Worm (Caenorhabditis elegans) whole organism, young adult: ENCODE results near the gene C30H6.9.

Experiments
- F23B12.7 ChIP-seq: sonication (generic microtip); optimal IDR thresholded peaks from 2 replicates; lab custom pipeline; 2017; ENCODE audit warnings: missing genetic modification characterization, mild to moderate bottlenecking, missing compliant biosample characterization, antibody characterized with exemption, moderate library complexity; ENCODE audit not compliant: insufficient read depth
- F39B2.1 ChIP-seq: fragments of 200-800 bp; sonication (Bioruptor generic); IDR thresholded peaks from 2 replicates; pipeline ENCODE4 v1.3.6; 2022; ENCODE audit warnings: missing genetic modification reagents, missing genetic modification characterization, missing compliant biosample characterization
- K11D2.4 ChIP-seq: fragments of 200-800 bp; sonication (Bioruptor generic); IDR thresholded peaks from 2 replicates; pipeline ENCODE4 v1.3.6; 2022; ENCODE audit warnings: missing genetic modification reagents, missing genetic modification characterization, missing compliant biosample characterization
- Y53F4B.3 ChIP-seq: fragments of 200-800 bp; sonication (Bioruptor generic); IDR thresholded peaks from 2 replicates; pipeline ENCODE4 v1.3.6; 2022; ENCODE audit warnings: missing genetic modification reagents, missing genetic modification characterization, missing compliant biosample characterization
- efl-1 ChIP-seq: fragments of 150-350 bp; optimal IDR thresholded peaks from 2 replicates; lab custom pipeline; 2014; ENCODE audit warnings: missing biosample characterization, missing genetic modification reagents, missing genetic modification characterization
- hmg-20 ChIP-seq: fragments of 200-800 bp; sonication (Bioruptor generic); IDR thresholded peaks from 2 replicates; pipeline ENCODE4 v1.3.6; 2022; ENCODE audit warnings: missing genetic modification reagents, missing genetic modification characterization, missing compliant biosample characterization
- hrde-1 ChIP-seq: sonication (generic microtip); optimal IDR thresholded peaks from 2 replicates; lab custom pipeline; 2016; ENCODE audit warnings: missing genetic modification characterization, mild to moderate bottlenecking, missing compliant biosample characterization, moderate library complexity, missing genotype, missing genetic modification reagents, borderline replicate concordance
- mcd-1 ChIP-seq: fragments of 200-800 bp; sonication (Bioruptor generic); IDR thresholded peaks from 2 replicates; pipeline ENCODE4 v1.3.6; 2022; ENCODE audit warnings: missing genetic modification reagents, missing genetic modification characterization, missing compliant biosample characterization
- nhr-80 ChIP-seq: sonication (generic microtip); optimal IDR thresholded peaks from 2 replicates; lab custom pipeline; 2016; ENCODE audit warnings: missing genetic modification characterization, missing compliant biosample characterization
- ztf-3 ChIP-seq: fragments of 200-800 bp; sonication (Bioruptor generic); optimal IDR thresholded peaks from 2 replicates; lab custom pipeline; 2018; ENCODE audit warnings: mild to moderate bottlenecking, missing genetic modification characterization, missing compliant biosample characterization

ce11 chrIV:17338920-17339510 is 41.0 kb downstream of the C30H6.9 start, which contains the start of gene C49C3.10:
- TF ChIP-seq hmg-20: no peak
- no peak for TF ChIP-seq efl-1 (GFP tag; lab: Kevin White, UChicago)
- TF ChIP-seq K11D2.4 (GFP tag; lab: Robert Waterston, UW): no peak
- TF ChIP-seq hrde-1: no peak
- TF ChIP-seq F23B12.7 (tag; lab: Kevin White, UChicago): no peak
- TF ChIP-seq F39B2.1: no peak
- no peak for TF ChIP-seq mcd-1 (GFP tag; lab: Robert Waterston, UW)
- no peak for TF ChIP-seq Y53F4B.3 (GFP tag; lab: Robert Waterston, UW)
- TF ChIP-seq ztf-3 (GFP tag; lab: Kevin White, UChicago): no peak
- TF ChIP-seq nhr-80 (tag; lab: Kevin White, UChicago): peak; percentile 60
